Fruit fly (Drosophila melanogaster): ENCODE data around the gene Efr.

Gene Efr

DNA sequence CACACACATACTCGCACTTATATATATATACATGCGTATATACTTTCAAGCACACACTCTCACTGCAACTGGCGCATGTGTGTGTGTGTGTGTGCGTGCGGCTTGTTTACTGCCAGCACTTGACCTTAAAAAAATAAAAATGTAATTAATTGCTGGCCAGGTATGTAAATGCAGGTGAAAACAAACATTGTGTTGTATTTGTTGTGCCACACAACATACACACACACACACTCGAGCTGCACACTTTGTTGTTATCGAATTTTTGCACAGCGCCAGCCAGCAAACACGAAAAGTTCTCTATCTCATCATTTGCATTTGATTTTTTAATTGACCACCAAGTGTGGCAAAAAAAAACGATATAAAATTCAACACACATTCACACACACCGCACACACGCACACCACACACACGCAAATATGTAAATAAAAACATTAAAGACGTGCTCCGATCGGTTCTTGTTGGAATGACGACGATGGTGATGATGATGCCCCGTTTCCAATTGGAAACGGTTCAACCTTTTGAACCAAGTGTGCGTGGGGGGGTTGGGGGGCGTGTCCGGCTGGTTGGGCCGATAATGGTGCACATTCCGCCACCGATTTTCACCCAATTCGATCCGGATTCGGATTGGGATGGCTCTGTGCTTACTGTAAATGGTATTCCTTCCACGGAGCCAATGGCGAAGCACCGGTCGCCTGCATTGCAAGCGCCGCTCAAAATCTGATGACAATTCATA, 35.0 kb downstream of the Efr start:
- no peak for TF ChIP-seq CG8301 (tag; optimal IDR thresholded peaks at IDR 0.05)
- 0 out of 3 replicates have a peak, but pooled peaks have one; percentile 29 for TF ChIP-seq fd96Ca (GFP tag; IDR thresholded peaks at IDR 0.05)
- 0 out of 3 replicates have a peak, but pooled peaks have one; percentile 34 for TF ChIP-seq CG4496 (GFP tag; IDR thresholded peaks at IDR 0.05)
- TF ChIP-seq CG13204 (GFP tag; optimal IDR thresholded peaks at IDR 0.05): no peak
- TF ChIP-seq CG8159 (tag; optimal IDR thresholded peaks at IDR 0.05): no peak
- TF ChIP-seq CG17806 (tag; optimal IDR thresholded peaks at IDR 0.05): no peak
- no peak for TF ChIP-seq CG14655 (GFP tag; optimal IDR thresholded peaks at IDR 0.05)
- no peak for TF ChIP-seq CG10348 (GFP tag; IDR thresholded peaks at IDR 0.05)
- no peak for TF ChIP-seq Snoo (tag; optimal IDR thresholded peaks at IDR 0.05)
- TF ChIP-seq rn (GFP tag; IDR thresholded peaks at IDR 0.05): no peak
- TF ChIP-seq CG15710 (tag; optimal IDR thresholded peaks at IDR 0.05): no peak
- TF ChIP-seq Ets98B (GFP tag; IDR thresholded peaks at IDR 0.05): no peak
- no peak for TF ChIP-seq CG34367 (tag; optimal IDR thresholded peaks at IDR 0.05)
- no peak for TF ChIP-seq gl (tag; optimal IDR thresholded peaks at IDR 0.05)
- TF ChIP-seq D1 (tag; optimal IDR thresholded peaks at IDR 0.05): no peak

DNA sequence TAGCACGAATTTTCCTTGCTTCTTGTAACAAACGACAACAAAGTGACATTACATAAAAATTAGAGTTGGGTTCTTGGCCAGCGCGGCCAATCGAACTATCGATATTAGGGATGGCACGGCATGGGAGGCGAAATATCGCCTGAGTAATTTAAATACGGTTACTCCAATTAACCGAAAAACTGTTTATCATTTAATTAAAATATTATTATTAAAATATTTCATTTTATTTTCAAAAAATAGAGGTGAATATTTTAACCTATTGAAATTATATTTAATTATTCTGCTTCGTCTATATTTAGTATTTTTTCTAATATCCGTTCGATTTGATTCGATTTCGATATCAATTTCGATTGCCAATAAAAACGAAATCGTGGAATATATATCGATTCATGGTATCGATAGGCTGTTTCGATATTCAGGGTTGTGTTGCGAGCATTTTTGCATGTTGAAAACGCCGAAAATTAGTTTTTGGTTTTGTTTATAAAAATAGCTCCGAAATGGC, 35.7 kb downstream of the Efr start, which contains the start of the genes Rbcn-3A and Spx:
Gene Rbcn-3A (minus strand): TSS at position 74 of the 502 bp plus-strand sequence.
Gene Spx (plus strand): TSS at position 409 of the 502 bp plus-strand sequence.
- no peak for TF ChIP-seq CG34367 (tag; optimal IDR thresholded peaks at IDR 0.05)
- TF ChIP-seq CG15710 (tag; optimal IDR thresholded peaks at IDR 0.05): peak; percentile 11
- TF ChIP-seq gl (tag; optimal IDR thresholded peaks at IDR 0.05): no peak
- TF ChIP-seq Pif1B (GFP tag; optimal IDR thresholded peaks at IDR 0.05): peak; percentile 6

DNA sequence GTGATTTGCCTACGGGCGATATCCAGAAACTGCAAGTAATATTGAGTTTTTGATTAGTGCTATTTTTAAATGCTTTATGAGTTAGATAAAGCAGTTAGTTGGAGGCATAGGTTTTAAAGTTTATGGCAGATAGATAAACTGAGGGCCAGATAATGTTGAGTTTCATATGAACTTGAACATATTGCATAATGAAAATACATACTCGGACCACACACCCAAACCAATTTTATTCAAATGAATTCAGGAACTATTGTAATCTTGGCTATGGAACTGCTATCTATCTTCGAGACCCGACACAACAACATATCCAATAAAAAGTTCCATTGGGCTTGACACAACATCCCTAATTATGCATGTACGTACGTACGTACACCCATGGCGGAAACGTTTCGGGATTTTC, 39.9 kb downstream of the Efr start:
- TF ChIP-seq CG32121 (GFP tag; IDR thresholded peaks at IDR 0.05) (no peak), CG8301 (tag; optimal IDR thresholded peaks at IDR 0.05) (no peak), Snoo (tag; optimal IDR thresholded peaks at IDR 0.05) (no peak), CG14655 (GFP tag; optimal IDR thresholded peaks at IDR 0.05) (no peak), EcR (GFP tag; optimal IDR thresholded peaks at IDR 0.05) (no peak), CG8159 (tag; optimal IDR thresholded peaks at IDR 0.05) (no peak), CG17806 (tag; optimal IDR thresholded peaks at IDR 0.05) (no peak), fd96Ca (GFP tag; IDR thresholded peaks at IDR 0.05) (no peak), CG12605 (GFP tag; IDR thresholded peaks at IDR 0.05) (no peak), CG13204 (GFP tag; optimal IDR thresholded peaks at IDR 0.05) (no peak), CG4496 (GFP tag; IDR thresholded peaks at IDR 0.05) (no peak), Ets98B (GFP tag; IDR thresholded peaks at IDR 0.05) (no peak), rn (GFP tag; IDR thresholded peaks at IDR 0.05) (no peak), CG34367 (tag; optimal IDR thresholded peaks at IDR 0.05) (no peak)

DNA sequence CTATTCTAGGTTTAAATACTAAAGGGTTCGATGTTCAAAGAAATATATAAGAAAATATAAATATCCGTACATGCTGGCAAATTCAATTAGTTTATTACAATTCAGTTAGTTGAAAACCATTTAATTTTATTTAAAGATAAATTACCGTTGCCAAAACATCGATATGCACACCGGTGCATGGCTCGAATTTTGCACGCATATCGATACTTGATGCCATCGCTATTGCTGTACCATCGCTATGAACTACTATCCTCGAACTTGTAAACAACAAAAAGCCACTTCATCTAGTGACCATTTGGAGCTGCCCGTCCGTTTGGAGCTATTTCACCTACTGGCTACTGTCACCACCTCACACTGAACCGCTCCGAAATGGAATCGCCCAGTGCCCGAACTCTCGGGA, 41.1 kb downstream of the Efr start, which contains the start of gene Josd:
Gene Josd (plus strand): TSS at position 270 of the 400 bp plus-strand sequence.
- TF ChIP-seq CG13204 (GFP tag; optimal IDR thresholded peaks at IDR 0.05) (no peak), Pif1B (GFP tag; optimal IDR thresholded peaks at IDR 0.05) (no peak), CG9948 (tag; optimal IDR thresholded peaks at IDR 0.05) (no peak), CG4496 (GFP tag; IDR thresholded peaks at IDR 0.05) (no peak), CG12605 (GFP tag; IDR thresholded peaks at IDR 0.05) (no peak), CG10348 (GFP tag; IDR thresholded peaks at IDR 0.05) (no peak), Snoo (tag; optimal IDR thresholded peaks at IDR 0.05) (no peak), CG15710 (tag; optimal IDR thresholded peaks at IDR 0.05) (no peak), CG17806 (tag; optimal IDR thresholded peaks at IDR 0.05) (no peak), CG8301 (tag; optimal IDR thresholded peaks at IDR 0.05) (no peak)

DNA sequence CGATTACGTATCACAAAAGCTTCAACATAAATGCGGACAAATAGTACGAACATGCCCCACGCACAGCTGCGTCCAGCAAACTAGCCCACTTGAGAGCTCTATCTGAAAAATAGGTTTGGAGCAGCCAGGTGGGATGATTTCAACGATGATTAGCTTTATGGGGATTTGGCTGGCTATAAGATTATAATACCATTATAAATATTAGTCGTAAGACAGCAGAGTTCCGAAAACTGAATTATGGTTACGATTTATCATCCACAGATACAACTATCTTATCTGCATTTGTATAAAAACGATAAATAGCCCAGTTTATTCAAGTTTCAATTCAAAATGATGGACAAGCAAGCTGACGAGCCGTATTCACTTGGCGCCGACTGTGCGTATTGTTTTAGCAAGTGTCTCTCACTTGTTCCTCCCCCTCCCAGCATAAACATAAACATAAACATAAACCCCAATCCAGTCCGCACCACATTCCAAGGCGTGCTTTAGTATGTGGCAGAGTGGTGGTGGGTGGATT, 43.9 kb downstream of the Efr start:
- 0 out of 2 replicates have a peak, but pooled peaks have one; percentile 15 for TF ChIP-seq rn (GFP tag; IDR thresholded peaks at IDR 0.05)
- TF ChIP-seq CG8159 (tag; optimal IDR thresholded peaks at IDR 0.05): peak; percentile 32
- peak; percentile 32 for TF ChIP-seq CG15710 (tag; optimal IDR thresholded peaks at IDR 0.05)
- no peak for TF ChIP-seq Pif1B (GFP tag; optimal IDR thresholded peaks at IDR 0.05)
- TF ChIP-seq Ets98B (GFP tag; IDR thresholded peaks at IDR 0.05): peak; percentile 25; the same call in 1 of the 2 replicates
- TF ChIP-seq CG8301 (tag; optimal IDR thresholded peaks at IDR 0.05): peak; percentile 57
- TF ChIP-seq Pif1A (GFP tag; optimal IDR thresholded peaks at IDR 0.05): peak; percentile 14
- peak; percentile 21 for TF ChIP-seq CG17806 (tag; optimal IDR thresholded peaks at IDR 0.05)
- TF ChIP-seq CG9948 (tag; optimal IDR thresholded peaks at IDR 0.05): peak; percentile 39
- no peak for TF ChIP-seq D1 (tag; optimal IDR thresholded peaks at IDR 0.05)
- no peak for TF ChIP-seq CG14655 (GFP tag; optimal IDR thresholded peaks at IDR 0.05)
- 0 out of 3 replicates have a peak, but pooled peaks have one; percentile 48 for TF ChIP-seq fd96Ca (GFP tag; IDR thresholded peaks at IDR 0.05)
- TF ChIP-seq CG4496 (GFP tag; IDR thresholded peaks at IDR 0.05): no peak
- TF ChIP-seq CG34367 (tag; optimal IDR thresholded peaks at IDR 0.05): peak; percentile 16
- no peak for TF ChIP-seq EcR (GFP tag; optimal IDR thresholded peaks at IDR 0.05)
- TF ChIP-seq CG13204 (GFP tag; optimal IDR thresholded peaks at IDR 0.05): no peak
- TF ChIP-seq CG32121 (GFP tag; IDR thresholded peaks at IDR 0.05): peak; percentile 69

DNA sequence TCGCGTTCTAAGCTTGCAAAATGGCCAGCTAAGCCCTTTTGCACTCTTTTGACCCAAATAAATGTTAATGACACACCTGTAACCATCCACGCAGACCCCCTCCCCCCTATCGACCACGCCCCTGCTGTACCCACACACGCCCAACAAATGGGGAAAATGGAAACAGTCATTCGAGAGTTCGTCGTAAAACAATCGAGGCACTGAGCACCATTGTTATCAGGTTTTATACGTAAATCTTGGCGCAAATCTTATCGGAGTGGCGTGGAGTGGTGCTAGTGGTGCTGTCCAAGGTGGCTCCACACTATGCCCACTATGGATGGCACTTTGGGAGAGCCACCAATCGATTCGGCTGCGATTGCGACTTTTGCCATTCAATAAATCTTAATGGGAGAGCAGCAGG, 44.7 kb downstream of the Efr start:
- TF ChIP-seq fd96Ca (GFP tag; IDR thresholded peaks at IDR 0.05) (no peak), rn (GFP tag; IDR thresholded peaks at IDR 0.05) (no peak), CG14655 (GFP tag; optimal IDR thresholded peaks at IDR 0.05) (no peak), gl (tag; optimal IDR thresholded peaks at IDR 0.05) (no peak), CG10348 (GFP tag; IDR thresholded peaks at IDR 0.05) (no peak), Pif1B (GFP tag; optimal IDR thresholded peaks at IDR 0.05) (no peak), CG15710 (tag; optimal IDR thresholded peaks at IDR 0.05) (no peak), D1 (tag; optimal IDR thresholded peaks at IDR 0.05) (no peak), CG9948 (tag; optimal IDR thresholded peaks at IDR 0.05) (no peak), CG4496 (GFP tag; IDR thresholded peaks at IDR 0.05) (no peak)

Measured in whole organism, pupa.